Fruit fly (Drosophila melanogaster): ENCODE data around the gene Mrgn1.

dm6 chrX:13753775-13754174, 32.0 kb upstream of the Mrgn1 start:
- TF ChIP-seq Rel (GFP tag; optimal IDR thresholded peaks at IDR 0.05) (no peak), Rel (tag; optimal IDR thresholded peaks at IDR 0.05) (no peak), Hnf4 (GFP tag; optimal IDR thresholded peaks at IDR 0.05) (no peak), Hr78 (GFP tag; optimal IDR thresholded peaks at IDR 0.05) (no peak), Dfd (GFP tag; optimal IDR thresholded peaks at IDR 0.05) (no peak), Hr83 (GFP tag; optimal IDR thresholded peaks at IDR 0.05; ENCODE audit: poor library complexity, severe bottlenecking) (no peak), fru (GFP tag; optimal IDR thresholded peaks at IDR 0.05) (no peak), psq (GFP tag; optimal IDR thresholded peaks at IDR 0.05) (no peak), foxo (GFP tag; optimal IDR thresholded peaks at IDR 0.05) (no peak), sage (GFP tag; optimal IDR thresholded peaks at IDR 0.05) (no peak), OdsH (GFP tag; optimal IDR thresholded peaks at IDR 0.05) (no peak), pan (optimal IDR thresholded peaks at IDR 0.05) (no peak), HLH106 (tag; optimal IDR thresholded peaks at IDR 0.05) (no peak), woc (GFP tag; optimal IDR thresholded peaks at IDR 0.05) (no peak), Myc (optimal IDR thresholded peaks at IDR 0.05) (no peak)

Measured in whole organism, wandering third instar larva.